Fruit fly (Drosophila melanogaster) whole organism, adult: ENCODE measurements around the gene CG4041.

Experiments used
- CG11617 ChIP-seq: fragments of 200-800 bp; sonication (Bioruptor generic); optimal IDR thresholded peaks from 2 replicates; lab custom pipeline; 2017; ENCODE audit warnings: mild to moderate bottlenecking, missing biosample characterization, missing genetic modification reagents, missing genetic modification characterization
- CG12768 ChIP-seq: fragments of 200-800 bp; sonication (Bioruptor generic); optimal IDR thresholded peaks from 2 replicates; lab custom pipeline; 2017; ENCODE audit warnings: missing biosample characterization, missing genetic modification characterization, mild to moderate bottlenecking, moderate library complexity, missing genetic modification reagents
- CG1620 ChIP-seq: fragments of 200-800 bp; sonication (Bioruptor generic); optimal IDR thresholded peaks from 2 replicates; lab custom pipeline; 2016; ENCODE audit warnings: missing biosample characterization, missing genetic modification characterization
- Hr96 ChIP-seq: fragments of 200-800 bp; sonication (Bioruptor generic); optimal IDR thresholded peaks from 2 replicates; lab custom pipeline; 2016; ENCODE audit warnings: missing biosample characterization, missing genetic modification characterization
- cic ChIP-seq: fragments of 200-800 bp; sonication (Bioruptor generic); optimal IDR thresholded peaks from 2 replicates; lab custom pipeline; 2017; ENCODE audit warnings: missing biosample characterization, mild to moderate bottlenecking, missing genetic modification characterization, moderate library complexity
- cnc ChIP-seq, 2 experiments: fragments of >200 bp; optimal IDR thresholded peaks; 2 replicates each; lab custom pipeline; 2017
- pad ChIP-seq: fragments of 200-800 bp; sonication (Bioruptor generic); optimal IDR thresholded peaks from 3 replicates; lab custom pipeline; 2017; ENCODE audit warnings: missing biosample characterization, missing genetic modification characterization, mild to moderate bottlenecking, moderate library complexity, missing genetic modification reagents
- tj ChIP-seq: fragments of 200-800 bp; sonication (Bioruptor generic); optimal IDR thresholded peaks from 3 replicates; lab custom pipeline; 2017; ENCODE audit warnings: missing biosample characterization, mild to moderate bottlenecking, missing genetic modification characterization, moderate library complexity

dm6 chrX:4896892-4897291, 21.4 kb downstream of the CG4041 start:
- TF ChIP-seq tj (GFP tag; lab: Kevin White, UChicago) (no peak), Hr96 (GFP tag; lab: Kevin White, UChicago) (no peak), CG12768 (no peak), pad (no peak), cnc (optimal IDR thresholded peaks at IDR 0.05; lab: Kevin White, UChicago) (no peak), CG1620 (GFP tag; lab: Kevin White, UChicago) (no peak), cic (GFP tag; lab: Kevin White, UChicago) (no peak), CG11617 (GFP tag; lab: Kevin White, UChicago) (no peak)
